Fruit fly (Drosophila melanogaster) whole organism, embryonic: Measurements from ENCODE around the gene opa.

Experiments
- CG10267 ChIP-seq: fragments of 200-800 bp; sonication (Bioruptor generic); optimal IDR thresholded peaks from 2 replicates; lab custom pipeline; 2018; ENCODE audit warnings: missing biosample characterization, mild to moderate bottlenecking, missing genetic modification characterization, moderate library complexity
- CG11085 ChIP-seq: fragments of 200-800 bp; sonication (Bioruptor generic); IDR thresholded peaks from 2 replicates; pipeline ENCODE4 v1.3.6; 2022; ENCODE audit warnings: missing biosample characterization, missing genetic modification characterization
- CG11093 ChIP-seq: fragments of 200-800 bp; sonication (Bioruptor generic); IDR thresholded peaks from 3 replicates; pipeline ENCODE4 v1.3.6; 2022; ENCODE audit warnings: missing biosample characterization, missing genetic modification characterization
- CG12236 ChIP-seq: fragments of 200-800 bp; sonication (Bioruptor generic); optimal IDR thresholded peaks from 2 replicates; lab custom pipeline; 2016; ENCODE audit warnings: missing biosample characterization, missing genetic modification characterization
- CG1233 ChIP-seq: fragments of 200-800 bp; sonication (Bioruptor generic); optimal IDR thresholded peaks from 4 replicates; lab custom pipeline; 2018; ENCODE audit warnings: missing biosample characterization, mild to moderate bottlenecking, missing genetic modification characterization
- CG12391 ChIP-seq: fragments of 200-800 bp; sonication (Bioruptor generic); optimal IDR thresholded peaks from 3 replicates; lab custom pipeline; 2018; ENCODE audit warnings: missing biosample characterization, mild to moderate bottlenecking, missing genetic modification characterization, moderate library complexity
- CG13775 ChIP-seq: fragments of 200-800 bp; sonication (Bioruptor generic); optimal IDR thresholded peaks from 3 replicates; lab custom pipeline; 2017; ENCODE audit warnings: missing biosample characterization, mild to moderate bottlenecking, missing genetic modification characterization
- CG14860 ChIP-seq: fragments of 200-800 bp; sonication (Bioruptor generic); IDR thresholded peaks from 3 replicates; pipeline ENCODE4 v1.3.6; 2022; ENCODE audit warnings: missing biosample characterization, missing genetic modification characterization; ENCODE audit not compliant: partially characterized antibody
- CG18764 ChIP-seq: fragments of 200-800 bp; sonication (Bioruptor generic); optimal IDR thresholded peaks from 3 replicates; lab custom pipeline; 2016; ENCODE audit warnings: missing biosample characterization, missing genetic modification characterization
- CG30403 ChIP-seq: fragments of 200-800 bp; sonication (Bioruptor generic); optimal IDR thresholded peaks from 3 replicates; lab custom pipeline; 2016; ENCODE audit warnings: missing biosample characterization, missing genetic modification characterization
- CG31365 ChIP-seq: fragments of 200-800 bp; sonication (Bioruptor generic); optimal IDR thresholded peaks from 2 replicates; lab custom pipeline; 2018; ENCODE audit warnings: missing biosample characterization, mild to moderate bottlenecking, missing genetic modification characterization
- CG6689 ChIP-seq: fragments of 200-800 bp; sonication (Bioruptor generic); IDR thresholded peaks from 2 replicates; pipeline ENCODE4 v1.3.6; 2022; ENCODE audit warnings: missing biosample characterization, missing genetic modification characterization
- CG7271 ChIP-seq: fragments of 200-800 bp; sonication (Bioruptor generic); optimal IDR thresholded peaks from 2 replicates; lab custom pipeline; 2018; ENCODE audit warnings: missing biosample characterization, mild to moderate bottlenecking, missing genetic modification characterization, moderate library complexity
- CG7839 ChIP-seq: fragments of 200-800 bp; sonication (Bioruptor generic); optimal IDR thresholded peaks from 3 replicates; lab custom pipeline; 2018; ENCODE audit warnings: missing biosample characterization, mild to moderate bottlenecking, missing genetic modification characterization, moderate library complexity
- CG8359 ChIP-seq: fragments of 200-800 bp; sonication (Bioruptor generic); optimal IDR thresholded peaks from 2 replicates; lab custom pipeline; 2017; ENCODE audit warnings: missing biosample characterization, mild to moderate bottlenecking, missing genetic modification characterization, borderline replicate concordance
- CG9609 ChIP-seq: fragments of 200-800 bp; sonication (Bioruptor generic); optimal IDR thresholded peaks from 3 replicates; lab custom pipeline; 2016; ENCODE audit warnings: missing biosample characterization, missing genetic modification characterization
- CG9817 ChIP-seq: fragments of 200-800 bp; sonication (Bioruptor generic); optimal IDR thresholded peaks from 2 replicates; lab custom pipeline; 2018; ENCODE audit warnings: missing biosample characterization, mild to moderate bottlenecking, missing genetic modification characterization, moderate library complexity
- CG9876 ChIP-seq: fragments of 200-800 bp; sonication (Bioruptor generic); optimal IDR thresholded peaks from 2 replicates; lab custom pipeline; 2016; ENCODE audit warnings: missing biosample characterization, missing genetic modification characterization
- CHES-1-like ChIP-seq: fragments of 200-800 bp; sonication (Bioruptor generic); optimal IDR thresholded peaks from 2 replicates; lab custom pipeline; 2016; ENCODE audit warnings: missing biosample characterization, missing genetic modification characterization
- Chrac-16 ChIP-seq: fragments of 200-800 bp; sonication (Bioruptor generic); optimal IDR thresholded peaks from 3 replicates; lab custom pipeline; 2016; ENCODE audit warnings: missing biosample characterization, missing genetic modification characterization
- Deaf1 ChIP-seq: fragments of 200-800 bp; optimal IDR thresholded peaks from 3 replicates; lab custom pipeline; 2019; ENCODE audit warnings: missing biosample characterization, mild to moderate bottlenecking, missing genetic modification characterization, moderate library complexity
- Dll ChIP-seq: fragments of 200-800 bp; sonication (Bioruptor generic); IDR thresholded peaks from 4 replicates; pipeline ENCODE4 v1.3.6; 2022; ENCODE audit warnings: missing biosample characterization, missing genetic modification characterization; ENCODE audit not compliant: partially characterized antibody
- Ets97D ChIP-seq: fragments of 200-800 bp; sonication (Bioruptor generic); optimal IDR thresholded peaks from 3 replicates; lab custom pipeline; 2016; ENCODE audit warnings: missing biosample characterization, missing genetic modification characterization
- GATAe ChIP-seq: fragments of 200-800 bp; sonication (Bioruptor generic); conservative IDR thresholded peaks from 2 replicates; pipeline ENCODE4 v1.3.6; 2022; ENCODE audit warnings: missing biosample characterization, missing genetic modification characterization
- Gsc ChIP-seq: fragments of 200-800 bp; sonication (Bioruptor generic); IDR thresholded peaks from 2 replicates; pipeline ENCODE4 v1.3.6; 2022; ENCODE audit warnings: missing biosample characterization, missing genetic modification characterization
- Hand ChIP-seq: fragments of 200-800 bp; sonication (Bioruptor generic); optimal IDR thresholded peaks from 2 replicates; lab custom pipeline; 2017; ENCODE audit warnings: mild to moderate bottlenecking, missing biosample characterization, missing genetic modification reagents, missing genetic modification characterization
- Meics ChIP-seq: fragments of 200-800 bp; sonication (Bioruptor generic); optimal IDR thresholded peaks from 2 replicates; lab custom pipeline; 2017; ENCODE audit warnings: missing biosample characterization, mild to moderate bottlenecking, missing genetic modification characterization
- Myb ChIP-seq: fragments of 200-800 bp; sonication (Bioruptor generic); optimal IDR thresholded peaks from 2 replicates; lab custom pipeline; 2016; ENCODE audit warnings: missing biosample characterization, missing genetic modification characterization
- Six4 ChIP-seq: fragments of 200-800 bp; sonication (Bioruptor generic); optimal IDR thresholded peaks from 2 replicates; lab custom pipeline; 2016; ENCODE audit warnings: missing biosample characterization, missing genetic modification characterization
- Xrp1 ChIP-seq: fragments of 200-800 bp; sonication (Bioruptor generic); IDR thresholded peaks from 2 replicates; pipeline ENCODE4 v1.3.6; 2022; ENCODE audit warnings: missing biosample characterization, missing genetic modification characterization
- abd-A ChIP-seq: fragments of 200-800 bp; sonication (Bioruptor generic); optimal IDR thresholded peaks from 3 replicates; lab custom pipeline; 2019; ENCODE audit warnings: missing biosample characterization, mild to moderate bottlenecking, missing genetic modification characterization, moderate library complexity
- ara ChIP-seq: fragments of 200-800 bp; sonication (Bioruptor generic); IDR thresholded peaks from 2 replicates; pipeline ENCODE4 v1.3.6; 2022; ENCODE audit warnings: missing biosample characterization, missing genetic modification characterization
- cad ChIP-seq: fragments of >200 bp; optimal IDR thresholded peaks from 2 replicates; lab custom pipeline; 2017; ENCODE audit warnings: missing biosample characterization, missing genetic modification characterization
- chif ChIP-seq, 2 experiments: fragments of 200-800 bp; sonication (Bioruptor generic); optimal IDR thresholded peaks; 3 replicates each; lab custom pipeline; 2016; ENCODE audit warnings: missing biosample characterization in 2 of 2, missing genetic modification characterization in 2 of 2
- dpn ChIP-seq, 2 experiments: fragments of 200-800 bp; sonication (Bioruptor generic); optimal IDR thresholded peaks; 3 replicates each; lab custom pipeline; 2016; ENCODE audit warnings: missing biosample characterization in 2 of 2, missing genetic modification characterization in 2 of 2
- emc ChIP-seq: fragments of 200-800 bp; sonication (Bioruptor generic); optimal IDR thresholded peaks from 2 replicates; lab custom pipeline; 2016; ENCODE audit warnings: missing biosample characterization, missing genetic modification characterization
- gce ChIP-seq: fragments of 200-800 bp; sonication (Bioruptor generic); IDR thresholded peaks from 3 replicates; pipeline ENCODE4 v1.3.6; 2022; ENCODE audit warnings: missing biosample characterization, missing genetic modification characterization
- grn ChIP-seq: fragments of 200-800 bp; sonication (Bioruptor generic); optimal IDR thresholded peaks from 3 replicates; lab custom pipeline; 2017; ENCODE audit warnings: missing biosample characterization, missing genetic modification characterization
- gro ChIP-seq: fragments of 200-800 bp; sonication (Bioruptor generic); optimal IDR thresholded peaks from 2 replicates; lab custom pipeline; 2016; ENCODE audit warnings: missing biosample characterization, missing genetic modification characterization
- gsb-n ChIP-seq: fragments of 200-800 bp; sonication (Bioruptor generic); optimal IDR thresholded peaks from 3 replicates; lab custom pipeline; 2018; ENCODE audit warnings: missing biosample characterization, mild to moderate bottlenecking, missing genetic modification characterization
- h ChIP-seq: fragments of >200 bp; optimal IDR thresholded peaks from 2 replicates; lab custom pipeline; 2017
- mirr ChIP-seq: fragments of 200-800 bp; sonication (Bioruptor generic); optimal IDR thresholded peaks from 3 replicates; lab custom pipeline; 2018; ENCODE audit warnings: missing biosample characterization, mild to moderate bottlenecking, missing genetic modification characterization
- run ChIP-seq: fragments of 200-800 bp; sonication (Bioruptor generic); optimal IDR thresholded peaks from 3 replicates; lab custom pipeline; 2018; ENCODE audit warnings: missing biosample characterization, mild to moderate bottlenecking, missing genetic modification characterization
- sc ChIP-seq, 3 experiments: fragments of >200 bp in 2 of 3; fragments of 200-800 bp in 1 of 3; sonication (Bioruptor generic) in 1 of 3; optimal IDR thresholded peaks; 2 replicates in 2 of 3; 3 replicates in 1 of 3; lab custom pipeline; 2017; ENCODE audit warnings: mild to moderate bottlenecking in 1 of 3, missing biosample characterization in 1 of 3, missing genetic modification characterization in 1 of 3, missing genetic modification reagents in 1 of 3
- schlank ChIP-seq: fragments of 200-800 bp; sonication (Bioruptor generic); optimal IDR thresholded peaks from 2 replicates; lab custom pipeline; 2018; ENCODE audit warnings: missing biosample characterization, mild to moderate bottlenecking, missing genetic modification characterization
- scrt ChIP-seq: fragments of 200-800 bp; sonication (Bioruptor generic); optimal IDR thresholded peaks from 2 replicates; lab custom pipeline; 2018; ENCODE audit warnings: missing biosample characterization, mild to moderate bottlenecking, missing genetic modification characterization, moderate library complexity
- stwl ChIP-seq: fragments of 200-800 bp; sonication (Bioruptor generic); optimal IDR thresholded peaks from 3 replicates; lab custom pipeline; 2018; ENCODE audit warnings: missing biosample characterization, mild to moderate bottlenecking, missing genetic modification characterization, moderate library complexity
- tll ChIP-seq, 2 experiments: fragments of 200-800 bp in 1 of 2; fragments of >200 bp in 1 of 2; sonication (Bioruptor generic) in 1 of 2; optimal IDR thresholded peaks; 2 replicates each; lab custom pipeline; 2017 to 2019; ENCODE audit warnings: missing biosample characterization in 2 of 2, missing genetic modification characterization in 2 of 2, mild to moderate bottlenecking in 1 of 2, moderate library complexity in 1 of 2

The opa gene

DNA sequence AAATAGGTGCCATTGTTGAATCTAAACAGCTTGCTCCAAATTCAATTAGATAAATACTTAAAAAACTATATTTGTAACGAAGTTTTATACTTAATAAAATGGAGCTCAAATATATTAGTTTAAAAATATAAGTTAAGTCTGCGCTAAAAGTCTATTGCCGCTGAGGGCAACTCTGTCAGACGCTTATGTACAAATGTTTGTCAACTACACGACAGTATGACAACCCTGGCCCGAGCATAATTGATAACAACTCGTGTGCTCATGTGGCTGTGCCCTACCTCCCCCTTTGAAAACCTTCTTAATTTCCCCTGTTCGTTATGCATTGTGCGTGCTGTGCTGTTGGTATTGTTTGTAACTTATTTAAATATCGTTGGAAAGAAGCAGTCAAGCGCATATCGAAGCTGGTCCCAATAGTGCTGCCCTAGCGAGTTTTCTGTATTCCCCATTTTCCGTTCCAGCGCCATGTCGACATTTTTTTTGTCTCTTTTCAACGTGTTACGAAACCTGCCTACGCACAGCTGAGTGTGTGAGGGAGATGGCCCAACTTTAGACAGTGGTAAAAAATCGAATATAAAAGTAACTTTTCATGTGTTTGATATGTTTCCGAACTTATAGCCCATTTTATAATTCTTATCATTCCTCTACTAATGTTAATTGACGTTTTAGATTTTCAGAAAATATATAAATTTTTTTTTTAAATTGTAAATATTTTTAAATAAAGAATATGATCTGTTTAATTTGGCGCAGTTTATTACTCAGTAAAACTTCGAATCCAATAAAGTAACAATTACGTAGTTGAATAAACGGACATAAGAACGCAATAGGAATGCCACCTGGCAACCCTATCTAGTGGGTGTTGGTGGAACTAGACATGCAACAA lies 47.5 kb upstream of the opa start (continued):
- TF ChIP-seq Deaf1 (tag; lab: Kevin White, UChicago): peak; percentile 39
- TF ChIP-seq Meics (GFP tag; lab: Kevin White, UChicago): peak; percentile 78
- peak; percentile 44; the same call in 1 of the 2 replicates for TF ChIP-seq ara (GFP tag; lab: Robert Waterston, UW)
- TF ChIP-seq tll (GFP tag; optimal IDR thresholded peaks at IDR 0.05; lab: Kevin White, UChicago): no peak
- TF ChIP-seq CG6689 (GFP tag; lab: Robert Waterston, UW): peak; percentile 72
- TF ChIP-seq dpn (GFP tag; optimal IDR thresholded peaks at IDR 0.05; lab: Kevin White, UChicago): peak; percentile 40 to 50
- TF ChIP-seq CG7271 (tag; lab: Kevin White, UChicago): peak; percentile 4
- peak; percentile 84 for TF ChIP-seq CG12391 (tag; lab: Kevin White, UChicago)
- no peak for TF ChIP-seq sc (optimal IDR thresholded peaks at IDR 0.05; lab: Kevin White, UChicago)
- TF ChIP-seq sc (GFP tag; optimal IDR thresholded peaks at IDR 0.05; lab: Kevin White, UChicago): peak; percentile 30
- TF ChIP-seq gsb-n (tag; lab: Kevin White, UChicago): peak; percentile 76
- TF ChIP-seq CG30403 (GFP tag; lab: Kevin White, UChicago): peak; percentile 26
- no peak for TF ChIP-seq cad
- no peak for TF ChIP-seq CG31365 (tag; lab: Kevin White, UChicago)
- peak; percentile 53 for TF ChIP-seq CG9817 (tag; lab: Kevin White, UChicago)
- no peak for TF ChIP-seq Ets97D
- TF ChIP-seq CG9609 (GFP tag; lab: Kevin White, UChicago): no peak
- no peak for TF ChIP-seq chif (GFP tag; optimal IDR thresholded peaks at IDR 0.05; lab: Kevin White, UChicago)
- peak; percentile 83 for TF ChIP-seq CG7839 (tag; lab: Kevin White, UChicago)
- peak; percentile 71 for TF ChIP-seq CG10267
- TF ChIP-seq CG11093 (GFP tag; lab: Robert Waterston, UW): peak; percentile 40; the same call in 1 of the 3 replicates
- TF ChIP-seq h (lab: Kevin White, UChicago): no peak
- TF ChIP-seq Dll (GFP tag; lab: Robert Waterston, UW): no peak
- TF ChIP-seq CG14860: no peak
- peak; percentile 10 for TF ChIP-seq CG8359
- TF ChIP-seq grn (GFP tag; lab: Kevin White, UChicago): no peak
- no peak for TF ChIP-seq Gsc (GFP tag; lab: Robert Waterston, UW)
- peak; percentile 33 for TF ChIP-seq mirr
- TF ChIP-seq Xrp1 (GFP tag; lab: Robert Waterston, UW): peak; percentile 75; the same call in 1 of the 2 replicates
- no peak for TF ChIP-seq GATAe (GFP tag; lab: Robert Waterston, UW)
- peak; percentile 40; the same call in 1 of the 2 replicates for TF ChIP-seq CG11085 (GFP tag; lab: Robert Waterston, UW)
- peak; percentile 41 for TF ChIP-seq CG1233 (GFP tag; lab: Kevin White, UChicago)
- no peak for TF ChIP-seq Six4 (GFP tag; lab: Kevin White, UChicago)
- TF ChIP-seq Chrac-16: peak; percentile 48
- peak; percentile 43 for TF ChIP-seq abd-A (tag; lab: Kevin White, UChicago)
- TF ChIP-seq gro (GFP tag; lab: Kevin White, UChicago): no peak
- TF ChIP-seq emc: no peak
- no peak for TF ChIP-seq CG9876
- peak; percentile 32 for TF ChIP-seq CG13775
- peak; percentile 45 for TF ChIP-seq CG18764 (GFP tag; lab: Kevin White, UChicago)
- TF ChIP-seq stwl (tag; lab: Kevin White, UChicago): peak; percentile 4
- TF ChIP-seq run (tag; lab: Kevin White, UChicago): peak; percentile 44
- peak; percentile 43 for TF ChIP-seq scrt
- no peak for TF ChIP-seq schlank (tag; lab: Kevin White, UChicago)
- peak; percentile 38 for TF ChIP-seq Hand (GFP tag; lab: Kevin White, UChicago)
- TF ChIP-seq gce: 0 out of 3 replicates have a peak, but pooled peaks have one; percentile 32
- no peak for TF ChIP-seq CG12236 (GFP tag; lab: Kevin White, UChicago)
- peak; percentile 20 for TF ChIP-seq CHES-1-like (GFP tag; lab: Kevin White, UChicago)
- TF ChIP-seq Myb (GFP tag; lab: Kevin White, UChicago): no peak
